Fruit fly (Drosophila melanogaster) S2 (cell line): Measurements from ENCODE around the gene CG14079.

Source experiments
- CG8478 ChIP-seq: fragments of >200 bp; optimal IDR thresholded peaks from 2 replicates; lab custom pipeline; 2018
- CTCF ChIP-seq, 2 experiments: fragments of >200 bp; optimal IDR thresholded peaks; 2 replicates each; lab custom pipeline; 2018

DNA sequence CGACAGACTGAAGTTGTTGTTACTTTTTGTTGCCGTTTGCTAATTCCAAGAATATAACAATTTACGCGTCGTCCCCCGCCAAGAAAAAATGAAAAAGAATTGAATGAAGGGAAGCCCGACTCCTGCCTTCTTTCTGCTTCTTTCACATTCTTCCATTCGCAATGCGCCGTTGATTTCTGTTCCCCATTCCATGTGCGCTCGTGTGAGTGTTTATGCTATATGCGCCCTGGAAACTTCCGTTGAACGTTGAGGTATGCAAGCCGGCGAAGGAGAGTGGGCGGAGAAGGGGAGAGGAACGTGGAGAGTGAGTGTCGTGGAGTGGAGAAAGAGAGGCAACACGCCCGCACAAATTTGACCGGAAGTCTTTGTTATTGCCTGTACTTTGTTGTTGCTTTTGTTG, 18.7 kb upstream of the CG14079 start:
- TF ChIP-seq CG8478 (lab: Kevin White, UChicago) (no peak), CTCF (optimal IDR thresholded peaks at IDR 0.05; lab: Kevin White, UChicago) (no peak)
